Fruit fly (Drosophila melanogaster): Measurements from ENCODE around the gene ND-42.

Gene ND-42

DNA sequence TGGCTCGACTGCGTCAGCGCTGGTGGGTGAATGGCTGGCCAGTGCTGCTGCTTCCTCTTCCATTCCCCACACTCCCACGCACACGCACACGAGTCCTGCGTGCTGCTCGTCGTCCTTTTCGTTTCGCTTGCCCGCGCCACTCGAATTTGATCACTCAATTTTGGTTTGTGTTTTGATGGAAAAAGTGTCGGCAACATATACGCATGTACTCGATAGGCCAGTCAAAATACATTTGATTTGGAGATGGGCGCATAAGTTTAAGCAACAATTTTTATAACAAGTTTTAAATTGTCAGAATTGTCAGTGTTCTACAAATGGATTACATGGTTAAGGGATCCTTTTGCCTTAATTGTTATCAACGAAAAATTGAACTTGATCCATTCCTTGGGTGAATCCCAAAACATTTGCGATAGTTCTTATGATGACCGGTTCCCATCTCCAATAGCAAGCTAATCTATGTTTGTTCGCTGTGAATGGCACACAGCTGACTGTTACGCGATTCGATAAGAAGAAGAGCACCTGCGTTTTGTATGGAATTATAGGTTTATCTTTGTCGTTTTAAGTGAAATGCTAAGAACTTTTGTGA is 4.4 kb upstream of the ND-42 start, which contains the start of the genes Mitofilin and mRpL35 (continued):
- no peak for TF ChIP-seq Awh (GFP tag; IDR thresholded peaks at IDR 0.05)
- TF ChIP-seq ind (GFP tag; optimal IDR thresholded peaks at IDR 0.05), result peak; percentile 44
- TF ChIP-seq grn (GFP tag; optimal IDR thresholded peaks at IDR 0.05), result peak; percentile 48
- TF ChIP-seq CG13123 (GFP tag; optimal IDR thresholded peaks at IDR 0.05), result peak; percentile 1
- peak; percentile 43 for TF ChIP-seq CG2116 (GFP tag; optimal IDR thresholded peaks at IDR 0.05)
- TF ChIP-seq slou (GFP tag; optimal IDR thresholded peaks at IDR 0.05), result peak; percentile 21
- TF ChIP-seq CG10209 (GFP tag; optimal IDR thresholded peaks at IDR 0.05), result no peak
- TF ChIP-seq CG8290 (GFP tag; optimal IDR thresholded peaks at IDR 0.05), result peak; percentile 55
- peak in 1 of 2 experiments; percentile 48 for TF ChIP-seq CG8290 (tag; optimal IDR thresholded peaks at IDR 0.05)
- no peak for TF ChIP-seq CG10565 (GFP tag; optimal IDR thresholded peaks at IDR 0.05)
- TF ChIP-seq pum (GFP tag; optimal IDR thresholded peaks at IDR 0.05), result peak; percentile 55
- TF ChIP-seq CG7556 (GFP tag; optimal IDR thresholded peaks at IDR 0.05), result peak; percentile 20
- TF ChIP-seq Dip3 (GFP tag; optimal IDR thresholded peaks at IDR 0.05), result peak; percentile 62
- TF ChIP-seq CG1602 (GFP tag; optimal IDR thresholded peaks at IDR 0.05), result peak; percentile 49
- no peak for TF ChIP-seq ro (GFP tag; IDR thresholded peaks at IDR 0.05)
- TF ChIP-seq CG30020 (tag; optimal IDR thresholded peaks at IDR 0.05), result peak; percentile 17
- peak; percentile 19 for TF ChIP-seq kay (GFP tag; optimal IDR thresholded peaks at IDR 0.05)
- TF ChIP-seq CG3281 (GFP tag; optimal IDR thresholded peaks at IDR 0.05), result peak; percentile 23
- TF ChIP-seq CoRest (tag; optimal IDR thresholded peaks at IDR 0.05), result peak; percentile 67
- TF ChIP-seq CG1603 (tag; optimal IDR thresholded peaks at IDR 0.05), result peak; percentile 38
- TF ChIP-seq run (tag; optimal IDR thresholded peaks at IDR 0.05), result no peak
- no peak for TF ChIP-seq CG42726 (GFP tag; IDR thresholded peaks at IDR 0.05; ENCODE audit: partially characterized antibody)
- peak; percentile 1 for TF ChIP-seq dmrt11E (tag; optimal IDR thresholded peaks at IDR 0.05)
- TF ChIP-seq Bgb (GFP tag; IDR thresholded peaks at IDR 0.05; ENCODE audit: partially characterized antibody), result peak; percentile 54
- peak; percentile 9 for TF ChIP-seq Hr3 (GFP tag; optimal IDR thresholded peaks at IDR 0.05)
- TF ChIP-seq CG12236 (GFP tag; optimal IDR thresholded peaks at IDR 0.05), result peak; percentile 24
- TF ChIP-seq Ets65A (GFP tag), result peak; percentile 90
- peak; percentile 24; the same call in 2 of the 4 replicates for TF ChIP-seq Gug (GFP tag; IDR thresholded peaks at IDR 0.05)
- TF ChIP-seq Rfx (GFP tag; IDR thresholded peaks at IDR 0.05), result peak; percentile 43; the same call in 1 of the 2 replicates
- TF ChIP-seq Atf6 (GFP tag; IDR thresholded peaks at IDR 0.05), result no peak
- peak; percentile 43 for TF ChIP-seq CG13287 (GFP tag; IDR thresholded peaks at IDR 0.05; ENCODE audit: partially characterized antibody)
- TF ChIP-seq CG9817 (tag; optimal IDR thresholded peaks at IDR 0.05), result peak; percentile 52
- TF ChIP-seq Pdp1 (GFP tag; optimal IDR thresholded peaks at IDR 0.05), result peak; percentile 62 to 98
- TF ChIP-seq Side (GFP tag; optimal IDR thresholded peaks at IDR 0.05), result peak; percentile 32
- TF ChIP-seq psq (GFP tag; optimal IDR thresholded peaks at IDR 0.05), result no peak
- TF ChIP-seq trem (tag; optimal IDR thresholded peaks at IDR 0.05), result peak; percentile 6
- peak; percentile 23 for TF ChIP-seq Camta (GFP tag; optimal IDR thresholded peaks at IDR 0.05)
- TF ChIP-seq Six4 (GFP tag; optimal IDR thresholded peaks at IDR 0.05), result peak; percentile 5
- peak; percentile 10 for TF ChIP-seq Oli (tag; optimal IDR thresholded peaks at IDR 0.05)
- peak; percentile 21 for TF ChIP-seq Hmr (GFP tag; optimal IDR thresholded peaks at IDR 0.05)
- peak; percentile 64 for TF ChIP-seq CG18011 (GFP tag; optimal IDR thresholded peaks at IDR 0.05)
- TF ChIP-seq chn (GFP tag; optimal IDR thresholded peaks at IDR 0.05), result peak; percentile 33
- TF ChIP-seq CG8359 (GFP tag; optimal IDR thresholded peaks at IDR 0.05; ENCODE audit: borderline replicate concordance), result no peak
- no peak for TF ChIP-seq dati (GFP tag; IDR thresholded peaks at IDR 0.05)
- peak; percentile 49 for TF ChIP-seq Sry-β (GFP tag; optimal IDR thresholded peaks at IDR 0.05)
- peak; percentile 24 for TF ChIP-seq NK7.1 (GFP tag; optimal IDR thresholded peaks at IDR 0.05)
- peak; percentile 39 for TF ChIP-seq CG17829 (tag; optimal IDR thresholded peaks at IDR 0.05)
- no peak for TF ChIP-seq CG32772 (GFP tag; IDR thresholded peaks at IDR 0.05)
- no peak for TF ChIP-seq tup (GFP tag; optimal IDR thresholded peaks at IDR 0.05)
- no peak for TF ChIP-seq CG10147 (GFP tag; optimal IDR thresholded peaks at IDR 0.05)

Measured in whole organism, embryonic.